Fruit fly (Drosophila melanogaster) whole organism, embryonic: ENCODE data around the gene CG6693.

Experiments
- Aef1 ChIP-seq: fragments of 200-800 bp; sonication (Bioruptor generic); IDR thresholded peaks from 3 replicates; pipeline ENCODE4 v1.3.6; 2022; ENCODE audit warnings: missing biosample characterization, missing genetic modification characterization
- Awh ChIP-seq: fragments of 200-800 bp; sonication (Bioruptor generic); IDR thresholded peaks from 2 replicates; pipeline ENCODE4, ENCODE4 v1.3.6; 2022; ENCODE audit warnings: missing biosample characterization, missing genetic modification characterization
- BEAF-32 ChIP-seq: fragments of 200-800 bp; sonication (Bioruptor generic); optimal IDR thresholded peaks from 3 replicates; lab custom pipeline; 2017; ENCODE audit warnings: missing biosample characterization, missing genetic modification characterization, mild to moderate bottlenecking, moderate library complexity, missing genetic modification reagents
- CG13287 ChIP-seq: fragments of 200-800 bp; sonication (Bioruptor generic); IDR thresholded peaks from 2 replicates; pipeline ENCODE4 v1.3.6; 2022; ENCODE audit warnings: missing biosample characterization, missing genetic modification characterization; ENCODE audit not compliant: partially characterized antibody
- CG17802 ChIP-seq: fragments of 200-800 bp; sonication (Bioruptor generic); optimal IDR thresholded peaks from 2 replicates; lab custom pipeline; 2018; ENCODE audit warnings: missing biosample characterization, mild to moderate bottlenecking, missing genetic modification characterization, moderate library complexity
- CG1792 ChIP-seq: fragments of 200-800 bp; sonication (Bioruptor generic); optimal IDR thresholded peaks from 2 replicates; lab custom pipeline; 2016; ENCODE audit warnings: missing biosample characterization, missing genetic modification characterization
- CG18764 ChIP-seq: fragments of 200-800 bp; sonication (Bioruptor generic); optimal IDR thresholded peaks from 3 replicates; lab custom pipeline; 2016; ENCODE audit warnings: missing biosample characterization, missing genetic modification characterization
- CG2129 ChIP-seq: fragments of 200-800 bp; sonication (Bioruptor generic); IDR thresholded peaks from 2 replicates; pipeline ENCODE4 v1.3.6; 2022; ENCODE audit warnings: missing biosample characterization, missing genetic modification characterization; ENCODE audit not compliant: partially characterized antibody
- CG32767 ChIP-seq: fragments of 200-800 bp; sonication (Bioruptor generic); IDR thresholded peaks from 2 replicates; pipeline ENCODE4 v1.3.6; 2022; ENCODE audit warnings: missing biosample characterization, missing genetic modification characterization
- CG32772 ChIP-seq: fragments of 200-800 bp; sonication (Bioruptor generic); IDR thresholded peaks from 2 replicates; pipeline ENCODE4 v1.3.6; 2022; ENCODE audit warnings: missing biosample characterization, missing genetic modification characterization
- CG33213 ChIP-seq: fragments of 200-800 bp; sonication (Bioruptor generic); optimal IDR thresholded peaks from 3 replicates; lab custom pipeline; 2016; ENCODE audit warnings: missing biosample characterization, missing genetic modification characterization
- CG3847 ChIP-seq: fragments of 200-800 bp; sonication (Bioruptor generic); IDR thresholded peaks from 2 replicates; pipeline ENCODE4 v1.3.6; 2022; ENCODE audit warnings: missing biosample characterization, missing genetic modification characterization
- CG4328 ChIP-seq: fragments of 200-800 bp; sonication (Bioruptor generic); optimal IDR thresholded peaks from 3 replicates; lab custom pipeline; 2017; ENCODE audit warnings: missing biosample characterization, missing genetic modification reagents, missing genetic modification characterization
- CG4707 ChIP-seq: fragments of 200-800 bp; sonication (Bioruptor generic); optimal IDR thresholded peaks from 2 replicates; lab custom pipeline; 2018; ENCODE audit warnings: missing biosample characterization, mild to moderate bottlenecking, missing genetic modification characterization, moderate library complexity
- CG7372 ChIP-seq: fragments of 200-800 bp; sonication (Bioruptor generic); IDR thresholded peaks from 2 replicates; pipeline ENCODE4 v1.3.6; 2022; ENCODE audit warnings: missing biosample characterization, missing genetic modification characterization
- CoRest ChIP-seq: fragments of 200-800 bp; sonication (Bioruptor generic); optimal IDR thresholded peaks from 3 replicates; lab custom pipeline; 2018; ENCODE audit warnings: missing biosample characterization, mild to moderate bottlenecking, missing genetic modification characterization, moderate library complexity
- Dfd ChIP-seq, 2 experiments: fragments of >200 bp; optimal IDR thresholded peaks; 2 replicates each; lab custom pipeline; 2017; ENCODE audit warnings: missing biosample characterization in 2 of 2, missing genetic modification characterization in 2 of 2
- HmgZ ChIP-seq: fragments of 200-800 bp; sonication (Bioruptor generic); optimal IDR thresholded peaks from 2 replicates; lab custom pipeline; 2018; ENCODE audit warnings: missing biosample characterization, mild to moderate bottlenecking, missing genetic modification characterization
- Hr78 ChIP-seq, 2 experiments: fragments of 200-800 bp in 1 of 2; fragments of >200 bp in 1 of 2; sonication (Bioruptor generic) in 1 of 2; optimal IDR thresholded peaks; 2 replicates each; lab custom pipeline; 2017 to 2019; ENCODE audit warnings: missing biosample characterization in 2 of 2, missing genetic modification characterization in 2 of 2, mild to moderate bottlenecking in 1 of 2, moderate library complexity in 1 of 2
- Jarid2 ChIP-seq: fragments of 200-800 bp; sonication (Bioruptor generic); optimal IDR thresholded peaks from 3 replicates; lab custom pipeline; 2017; ENCODE audit warnings: mild to moderate bottlenecking, missing biosample characterization, missing genetic modification reagents, missing genetic modification characterization
- Kr ChIP-seq: fragments of 200-800 bp; sonication (Bioruptor generic); optimal IDR thresholded peaks from 2 replicates; lab custom pipeline; 2017; ENCODE audit warnings: missing biosample characterization, mild to moderate bottlenecking, missing genetic modification characterization
- Mes4 ChIP-seq: fragments of 200-800 bp; sonication (Bioruptor generic); optimal IDR thresholded peaks from 2 replicates; lab custom pipeline; 2016; ENCODE audit warnings: missing biosample characterization, missing genetic modification characterization
- NC2α ChIP-seq: fragments of 200-800 bp; sonication (Bioruptor generic); optimal IDR thresholded peaks from 2 replicates; lab custom pipeline; 2016; ENCODE audit warnings: missing biosample characterization, missing genetic modification characterization
- Nf-YB ChIP-seq: fragments of 200-800 bp; sonication (Bioruptor generic); optimal IDR thresholded peaks from 3 replicates; lab custom pipeline; 2019; ENCODE audit warnings: missing biosample characterization, mild to moderate bottlenecking, missing genetic modification characterization, moderate library complexity
- Oli ChIP-seq: fragments of 200-800 bp; sonication (Bioruptor generic); optimal IDR thresholded peaks from 2 replicates; lab custom pipeline; 2018; ENCODE audit warnings: missing biosample characterization, mild to moderate bottlenecking, missing genetic modification characterization, moderate library complexity
- Pdp1 ChIP-seq, 2 experiments: fragments of 200-800 bp; sonication (Bioruptor generic); optimal IDR thresholded peaks; 3 replicates each; lab custom pipeline; 2016; ENCODE audit warnings: missing biosample characterization in 2 of 2, missing genetic modification characterization in 2 of 2, mild to moderate bottlenecking in 1 of 2, moderate library complexity in 1 of 2
- Ptx1 ChIP-seq: fragments of 200-800 bp; sonication (Bioruptor generic); IDR thresholded peaks from 2 replicates; pipeline ENCODE4 v1.3.6; 2022; ENCODE audit warnings: missing biosample characterization, missing genetic modification characterization
- Stat92E ChIP-seq, 3 experiments: fragments of >200 bp in 2 of 3; fragments of 200-800 bp in 1 of 3; sonication (Bioruptor generic) in 1 of 3; optimal IDR thresholded peaks; 2 replicates each; lab custom pipeline; 2017 to 2019; ENCODE audit warnings: missing biosample characterization in 3 of 3, missing genetic modification characterization in 3 of 3, mild to moderate bottlenecking in 1 of 3, moderate library complexity in 1 of 3
- ac ChIP-seq: fragments of 200-800 bp; sonication (Bioruptor generic); optimal IDR thresholded peaks from 3 replicates; lab custom pipeline; 2017; ENCODE audit warnings: missing biosample characterization, mild to moderate bottlenecking, missing genetic modification characterization
- bab2 ChIP-seq: fragments of 200-800 bp; sonication (Bioruptor generic); optimal IDR thresholded peaks from 2 replicates; lab custom pipeline; 2016; ENCODE audit warnings: missing biosample characterization, missing genetic modification characterization
- bsh ChIP-seq, 2 experiments: fragments of 200-800 bp; sonication (Bioruptor generic); optimal IDR thresholded peaks; 2 replicates each; lab custom pipeline; 2017 to 2018; ENCODE audit warnings: mild to moderate bottlenecking in 2 of 2, missing biosample characterization in 2 of 2, missing genetic modification characterization in 2 of 2, moderate library complexity in 1 of 2
- dimm ChIP-seq: fragments of 200-800 bp; sonication (Bioruptor generic); IDR thresholded peaks from 2 replicates; pipeline ENCODE4 v1.3.6; 2022; ENCODE audit warnings: missing biosample characterization, missing genetic modification characterization
- emc ChIP-seq: fragments of 200-800 bp; sonication (Bioruptor generic); optimal IDR thresholded peaks from 2 replicates; lab custom pipeline; 2016; ENCODE audit warnings: missing biosample characterization, missing genetic modification characterization
- ems ChIP-seq: fragments of 200-800 bp; sonication (Bioruptor generic); optimal IDR thresholded peaks from 3 replicates; lab custom pipeline; 2016; ENCODE audit warnings: missing biosample characterization, missing genetic modification characterization
- fu2 ChIP-seq: fragments of 200-800 bp; sonication (Bioruptor generic); optimal IDR thresholded peaks from 2 replicates; lab custom pipeline; 2016; ENCODE audit warnings: missing biosample characterization, missing genetic modification characterization
- gce ChIP-seq: fragments of 200-800 bp; sonication (Bioruptor generic); IDR thresholded peaks from 3 replicates; pipeline ENCODE4 v1.3.6; 2022; ENCODE audit warnings: missing biosample characterization, missing genetic modification characterization
- grau ChIP-seq: fragments of 200-800 bp; optimal IDR thresholded peaks from 3 replicates; lab custom pipeline; 2019; ENCODE audit warnings: missing biosample characterization, mild to moderate bottlenecking, missing genetic modification characterization, moderate library complexity
- gsb ChIP-seq: fragments of 200-800 bp; sonication (Bioruptor generic); IDR thresholded peaks from 2 replicates; pipeline ENCODE4 v1.3.6; 2022; ENCODE audit warnings: missing biosample characterization, missing genetic modification characterization
- lbe ChIP-seq: fragments of 200-800 bp; sonication (Bioruptor generic); optimal IDR thresholded peaks from 2 replicates; lab custom pipeline; 2016; ENCODE audit warnings: missing biosample characterization, mild to moderate bottlenecking, missing genetic modification characterization
- luna ChIP-seq: fragments of 200-800 bp; sonication (Bioruptor generic); optimal IDR thresholded peaks from 2 replicates; lab custom pipeline; 2016; ENCODE audit warnings: missing biosample characterization, missing genetic modification characterization
- ro ChIP-seq: fragments of 200-800 bp; sonication (Bioruptor generic); IDR thresholded peaks from 2 replicates; pipeline ENCODE4 v1.3.6; 2022; ENCODE audit warnings: missing biosample characterization, missing genetic modification characterization
- sens-2 ChIP-seq: fragments of 200-800 bp; sonication (Bioruptor generic); IDR thresholded peaks from 2 replicates; pipeline ENCODE4 v1.3.6; 2022; ENCODE audit warnings: missing biosample characterization, missing genetic modification characterization
- seq ChIP-seq: fragments of 200-800 bp; sonication (Bioruptor generic); IDR thresholded peaks from 2 replicates; pipeline ENCODE4 v1.3.6; 2022; ENCODE audit warnings: missing biosample characterization, missing genetic modification characterization
- shn ChIP-seq: fragments of 200-800 bp; sonication (Bioruptor generic); optimal IDR thresholded peaks from 3 replicates; lab custom pipeline; 2016; ENCODE audit warnings: missing biosample characterization, missing genetic modification characterization
- slou ChIP-seq: fragments of 200-800 bp; sonication (Bioruptor generic); optimal IDR thresholded peaks from 3 replicates; lab custom pipeline; 2016; ENCODE audit warnings: missing biosample characterization, missing genetic modification characterization
- stwl ChIP-seq: fragments of 200-800 bp; sonication (Bioruptor generic); optimal IDR thresholded peaks from 3 replicates; lab custom pipeline; 2018; ENCODE audit warnings: missing biosample characterization, mild to moderate bottlenecking, missing genetic modification characterization, moderate library complexity
- tll ChIP-seq, 2 experiments: fragments of 200-800 bp in 1 of 2; fragments of >200 bp in 1 of 2; sonication (Bioruptor generic) in 1 of 2; optimal IDR thresholded peaks; 2 replicates each; lab custom pipeline; 2017 to 2019; ENCODE audit warnings: missing biosample characterization in 2 of 2, missing genetic modification characterization in 2 of 2, mild to moderate bottlenecking in 1 of 2, moderate library complexity in 1 of 2
- trem ChIP-seq: fragments of 200-800 bp; optimal IDR thresholded peaks from 3 replicates; lab custom pipeline; 2019; ENCODE audit warnings: missing biosample characterization, mild to moderate bottlenecking, missing genetic modification characterization, moderate library complexity
- z ChIP-seq: fragments of 200-800 bp; sonication (Bioruptor generic); IDR thresholded peaks from 3 replicates; pipeline ENCODE4 v1.3.6; 2022; ENCODE audit warnings: missing biosample characterization, missing genetic modification characterization
- zen ChIP-seq: fragments of 200-800 bp; sonication (Bioruptor generic); optimal IDR thresholded peaks from 3 replicates; lab custom pipeline; 2018; ENCODE audit warnings: missing biosample characterization, mild to moderate bottlenecking, missing genetic modification characterization, moderate library complexity

The CG6693 gene

DNA sequence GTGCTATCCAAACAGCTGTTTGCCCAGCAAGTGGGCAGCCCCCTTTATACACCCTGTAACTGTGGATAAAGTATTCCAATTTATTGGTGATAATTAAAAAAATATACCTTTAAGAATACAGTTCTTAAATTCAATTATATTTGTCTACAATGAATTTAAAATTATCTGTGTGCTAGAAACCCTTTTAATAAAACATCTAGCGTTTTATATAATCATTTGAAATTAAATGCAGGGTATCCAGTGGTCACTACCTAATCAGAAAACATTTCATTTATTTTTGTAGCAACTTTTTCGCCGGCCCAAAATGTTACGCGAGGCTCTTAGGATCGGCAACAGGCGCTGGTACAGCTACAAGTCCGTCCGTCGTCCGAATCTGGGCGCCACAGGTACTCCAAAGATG is 5.1 kb upstream of the CG6693 start, which contains the start of gene CG17726 (continued):
- peak; percentile 97 for TF ChIP-seq sens-2 (GFP tag; lab: Robert Waterston, UW)
- TF ChIP-seq gsb (GFP tag; lab: Robert Waterston, UW): peak; percentile 89
- TF ChIP-seq slou: peak; percentile 86
- peak; percentile 67 for TF ChIP-seq CG33213
- TF ChIP-seq CG13287 (GFP tag; lab: Robert Waterston, UW): peak; percentile 56; the same call in 1 of the 2 replicates
- no peak for TF ChIP-seq Kr (GFP tag; lab: Kevin White, UChicago)
- peak; percentile 98 for TF ChIP-seq gce (GFP tag; lab: Robert Waterston, UW)
- peak; percentile 97 for TF ChIP-seq Oli (tag; lab: Kevin White, UChicago)
- TF ChIP-seq CG32772 (GFP tag; lab: Robert Waterston, UW): peak; percentile 98
- TF ChIP-seq CG2129 (GFP tag; lab: Robert Waterston, UW): no peak
- TF ChIP-seq zen (tag; lab: Kevin White, UChicago): peak; percentile 98
- TF ChIP-seq bsh (GFP tag; optimal IDR thresholded peaks at IDR 0.05; lab: Kevin White, UChicago): peak; percentile 62 to 99
- peak; percentile 92 for TF ChIP-seq ac (GFP tag; lab: Kevin White, UChicago)
- no peak for TF ChIP-seq Dfd (GFP tag; optimal IDR thresholded peaks at IDR 0.05; lab: Kevin White, UChicago)
- TF ChIP-seq CoRest (tag; lab: Kevin White, UChicago): peak; percentile 99
- TF ChIP-seq Mes4 (GFP tag; lab: Kevin White, UChicago): peak; percentile 89
- peak; percentile 92 for TF ChIP-seq CG4707 (GFP tag; lab: Kevin White, UChicago)
- TF ChIP-seq ro (GFP tag; lab: Robert Waterston, UW): peak; percentile 95
- peak; percentile 54 for TF ChIP-seq emc (GFP tag; lab: Kevin White, UChicago)
- TF ChIP-seq CG1792 (GFP tag; lab: Kevin White, UChicago): peak; percentile 62
- TF ChIP-seq z: peak; percentile 75; the same call in 1 of the 3 replicates
- peak; percentile 97 for TF ChIP-seq grau (tag; lab: Kevin White, UChicago)
- peak; percentile 97 for TF ChIP-seq CG7372 (GFP tag; lab: Robert Waterston, UW)
- peak; percentile 69 for TF ChIP-seq CG17802 (tag; lab: Kevin White, UChicago)
- TF ChIP-seq Stat92E (GFP tag; optimal IDR thresholded peaks at IDR 0.05; lab: Kevin White, UChicago): peak in 1 of 3 experiments; percentile 94
- peak; percentile 87 for TF ChIP-seq ems
- TF ChIP-seq seq (GFP tag; lab: Robert Waterston, UW): peak; percentile 97
- peak; percentile 55 for TF ChIP-seq CG4328 (GFP tag; lab: Kevin White, UChicago)
- TF ChIP-seq fu2 (GFP tag; lab: Kevin White, UChicago): peak; percentile 82
- peak; percentile 93 for TF ChIP-seq bab2 (GFP tag; lab: Kevin White, UChicago)
- TF ChIP-seq lbe (GFP tag; lab: Kevin White, UChicago): peak; percentile 83
- TF ChIP-seq luna (GFP tag; lab: Kevin White, UChicago): peak; percentile 27
- TF ChIP-seq Aef1 (GFP tag; lab: Robert Waterston, UW): peak; percentile 97
- TF ChIP-seq tll (GFP tag; optimal IDR thresholded peaks at IDR 0.05; lab: Kevin White, UChicago): peak in 1 of 2 experiments; percentile 65
- TF ChIP-seq Nf-YB (GFP tag; lab: Kevin White, UChicago): peak; percentile 89
- TF ChIP-seq Awh (GFP tag; lab: Robert Waterston, UW): peak; percentile 99
- TF ChIP-seq dimm (GFP tag; lab: Robert Waterston, UW): peak; percentile 95
- peak; percentile 16 for TF ChIP-seq BEAF-32 (GFP tag; lab: Kevin White, UChicago)
- TF ChIP-seq Jarid2 (GFP tag; lab: Kevin White, UChicago): no peak
- TF ChIP-seq shn (GFP tag; lab: Kevin White, UChicago): peak; percentile 79
- TF ChIP-seq CG18764 (GFP tag; lab: Kevin White, UChicago): peak; percentile 89
- peak; percentile 97 for TF ChIP-seq CG3847 (GFP tag; lab: Robert Waterston, UW)
- TF ChIP-seq stwl (tag; lab: Kevin White, UChicago): peak; percentile 80
- TF ChIP-seq Hr78 (GFP tag; optimal IDR thresholded peaks at IDR 0.05; lab: Kevin White, UChicago): no peak
- TF ChIP-seq trem (tag; lab: Kevin White, UChicago): peak; percentile 99
- TF ChIP-seq Ptx1 (GFP tag; lab: Robert Waterston, UW): peak; percentile 98
- TF ChIP-seq NC2α (GFP tag; lab: Kevin White, UChicago): peak; percentile 77
- TF ChIP-seq Pdp1 (GFP tag; optimal IDR thresholded peaks at IDR 0.05; lab: Kevin White, UChicago): peak; percentile 90 to 95
- TF ChIP-seq CG32767 (GFP tag; lab: Robert Waterston, UW): peak; percentile 98
- TF ChIP-seq HmgZ: peak; percentile 97
